Worm (Caenorhabditis elegans): ENCODE results near the gene col-174.

col-174 gene

ce11 chrX:7577458-7578158 is 31.0 kb downstream of the col-174 start:
- TF ChIP-seq lin-39 (tag; optimal IDR thresholded peaks at IDR 0.05): no peak
- no peak for TF ChIP-seq ZK546.5 (tag; optimal IDR thresholded peaks at IDR 0.05)
- no peak for TF ChIP-seq egl-27 (tag; optimal IDR thresholded peaks at IDR 0.05)
- TF ChIP-seq sma-3 (GFP tag; optimal IDR thresholded peaks at IDR 0.05): peak; percentile 4
- peak; percentile 5 for TF ChIP-seq blmp-1 (tag; optimal IDR thresholded peaks at IDR 0.05; ENCODE audit: insufficient read depth)
- TF ChIP-seq nhr-21 (tag; optimal IDR thresholded peaks at IDR 0.05): no peak
- peak in 1 of 2 experiments; percentile 2 for TF ChIP-seq lsy-2 (tag; optimal IDR thresholded peaks at IDR 0.05)
- TF ChIP-seq sem-4 (tag; optimal IDR thresholded peaks at IDR 0.05): peak; percentile 27
- TF ChIP-seq nhr-25 (tag; optimal IDR thresholded peaks at IDR 0.05): peak; percentile 50
- no peak for TF ChIP-seq crh-2 (tag; optimal IDR thresholded peaks at IDR 0.05)
- TF ChIP-seq ceh-16 (tag; optimal IDR thresholded peaks at IDR 0.05): peak; percentile 27
- TF ChIP-seq nhr-129 (tag; optimal IDR thresholded peaks at IDR 0.05): peak; percentile 14
- TF ChIP-seq fos-1 (tag; optimal IDR thresholded peaks at IDR 0.05): peak; percentile 36

- TF ChIP-seq ztf-11 (tag; optimal IDR thresholded peaks at IDR 0.05) (no peak), R02D3.7 (tag; optimal IDR thresholded peaks at IDR 0.05) (no peak), fos-1 (tag; optimal IDR thresholded peaks at IDR 0.05) (peak; percentile 35), F13H6.1 (tag; optimal IDR thresholded peaks at IDR 0.05) (peak; percentile 4), ceh-82 (tag; optimal IDR thresholded peaks at IDR 0.05) (no peak), unc-39 (tag; optimal IDR thresholded peaks at IDR 0.05) (no peak), Y55F3AM.14 (GFP tag; optimal IDR thresholded peaks at IDR 0.05) (no peak), nhr-129 (tag; optimal IDR thresholded peaks at IDR 0.05) (no peak), nhr-25 (tag; optimal IDR thresholded peaks at IDR 0.05) (no peak), aly-2 (tag; optimal IDR thresholded peaks at IDR 0.05) (no peak), ZK546.5 (tag; optimal IDR thresholded peaks at IDR 0.05) (no peak), lin-13 (GFP tag; optimal IDR thresholded peaks at IDR 0.05) (no peak), unc-62 (GFP tag; optimal IDR thresholded peaks at IDR 0.05) (no peak), elt-1 (tag; optimal IDR thresholded peaks at IDR 0.05) (no peak), nhr-10 (tag; optimal IDR thresholded peaks at IDR 0.05) (no peak), ceh-16 (tag; optimal IDR thresholded peaks at IDR 0.05) (no peak), unc-55 (GFP tag; optimal IDR thresholded peaks at IDR 0.05) (no peak), zag-1 (tag; optimal IDR thresholded peaks at IDR 0.05) (peak; percentile 18), mdl-1 (tag; optimal IDR thresholded peaks at IDR 0.05) (peak; percentile 41 to 63), nhr-77 (tag; optimal IDR thresholded peaks at IDR 0.05) (no peak), nhr-237 (tag; optimal IDR thresholded peaks at IDR 0.05) (no peak), lsy-2 (tag; optimal IDR thresholded peaks at IDR 0.05) (no peak), lin-39 (tag; optimal IDR thresholded peaks at IDR 0.05) (no peak), snpc-4 (tag; optimal IDR thresholded peaks at IDR 0.05) (no peak), peb-1 (tag; optimal IDR thresholded peaks at IDR 0.05) (no peak), mbf-1 (tag; optimal IDR thresholded peaks at IDR 0.05) (no peak), sem-4 (tag; optimal IDR thresholded peaks at IDR 0.05) (no peak), sma-3 (GFP tag; optimal IDR thresholded peaks at IDR 0.05) (no peak), skn-1 (tag; optimal IDR thresholded peaks at IDR 0.05) (no peak), nhr-11 (tag; optimal IDR thresholded peaks at IDR 0.05) (no peak), crh-2 (tag; optimal IDR thresholded peaks at IDR 0.05) (peak; percentile 57), nhr-23 (tag; optimal IDR thresholded peaks at IDR 0.05) (no peak), gmeb-1 (tag; optimal IDR thresholded peaks at IDR 0.05) (peak; percentile 30), C34F6.9 (tag; optimal IDR thresholded peaks at IDR 0.05) (no peak), nhr-21 (tag; optimal IDR thresholded peaks at IDR 0.05) (no peak), sma-9 (GFP tag; optimal IDR thresholded peaks at IDR 0.05) (peak; percentile 61), sma-9 (tag; optimal IDR thresholded peaks at IDR 0.05) (no peak), alr-1 (tag; optimal IDR thresholded peaks at IDR 0.05) (no peak), ama-1 (optimal IDR thresholded peaks at IDR 0.05) (no peak), ztf-4 (tag; optimal IDR thresholded peaks at IDR 0.05) (no peak), lin-11 (tag; optimal IDR thresholded peaks at IDR 0.05) (no peak), egl-27 (tag; optimal IDR thresholded peaks at IDR 0.05) (no peak), elt-3 (tag; optimal IDR thresholded peaks at IDR 0.05) (no peak), mab-5 (tag; optimal IDR thresholded peaks at IDR 0.05) (no peak), ztf-1 (GFP tag; conservative IDR thresholded peaks at IDR 0.05) (no peak), nhr-12 (tag; optimal IDR thresholded peaks at IDR 0.05) (no peak), blmp-1 (tag; optimal IDR thresholded peaks at IDR 0.05; ENCODE audit: insufficient read depth) (no peak), dmd-4 (tag; optimal IDR thresholded peaks at IDR 0.05) (no peak), nhr-6 (tag; optimal IDR thresholded peaks at IDR 0.05) (no peak)
Observed at ce11 chrX:7578308-7578707, 31.7 kb downstream of the col-174 start.
